Fruit fly (Drosophila melanogaster) Kc167 (cell line): ENCODE data around the gene CG2854.

Experiments used
- Myc ChIP-seq: fragments of >200 bp; optimal IDR thresholded peaks from 2 replicates; lab custom pipeline; 2017; ENCODE audit warnings: missing external identifiers
- Sin3A ChIP-seq: fragments of >200 bp; optimal IDR thresholded peaks from 2 replicates; lab custom pipeline; 2018; ENCODE audit warnings: missing external identifiers
- h ChIP-seq: fragments of >200 bp; optimal IDR thresholded peaks from 3 replicates; lab custom pipeline; 2018; ENCODE audit warnings: missing external identifiers
- insv ChIP-seq: fragments of >200 bp; optimal IDR thresholded peaks from 3 replicates; lab custom pipeline; 2018; ENCODE audit warnings: missing external identifiers
- psq ChIP-seq: fragments of >200 bp; optimal IDR thresholded peaks from 2 replicates; lab custom pipeline; 2017; ENCODE audit warnings: missing external identifiers
- ttk ChIP-seq: sonication (Bioruptor generic); optimal IDR thresholded peaks from 2 replicates; lab custom pipeline; 2017; ENCODE audit warnings: missing external identifiers

- no peak for TF ChIP-seq Myc (lab: Kevin White, UChicago)
- no peak for TF ChIP-seq h (lab: Kevin White, UChicago)
- TF ChIP-seq psq (lab: Kevin White, UChicago) = no peak
- TF ChIP-seq Sin3A (lab: Kevin White, UChicago) = no peak
- no peak for TF ChIP-seq ttk (lab: Kevin White, UChicago)
- TF ChIP-seq insv (lab: Kevin White, UChicago) = no peak
Measured at dm6 chrX:2350228-2350564, 23.3 kb downstream of the CG2854 start.
